Worm (Caenorhabditis elegans) whole organism, mixed stage, embryonic: ENCODE results near the gene H20E11.1.

ENCODE experiments used
- blmp-1 ChIP-seq: fragments of 150-350 bp; optimal IDR thresholded peaks from 2 replicates; lab custom pipeline; 2014; ENCODE audit warnings: missing biosample characterization, missing genetic modification characterization
- drap-1 ChIP-seq: fragments of 200-800 bp; sonication (Bioruptor generic); optimal IDR thresholded peaks from 3 replicates; lab custom pipeline; 2018; ENCODE audit warnings: mild to moderate bottlenecking, missing genetic modification characterization, missing compliant biosample characterization
- elt-1 ChIP-seq: sonication (generic microtip); optimal IDR thresholded peaks from 2 replicates; lab custom pipeline; 2017; ENCODE audit warnings: missing genetic modification characterization, mild to moderate bottlenecking, missing compliant biosample characterization, antibody characterized with exemption, moderate library complexity, borderline replicate concordance; ENCODE audit not compliant: insufficient read depth
- lin-13 ChIP-seq: fragments of 150-350 bp; optimal IDR thresholded peaks from 2 replicates; lab custom pipeline; 2014; ENCODE audit warnings: missing biosample characterization, missing genetic modification characterization
- lsy-2 ChIP-seq: fragments of 150-350 bp; optimal IDR thresholded peaks from 2 replicates; lab custom pipeline; 2014; ENCODE audit warnings: missing biosample characterization, missing genetic modification characterization
- nhr-12 ChIP-seq: fragments of 150-350 bp; optimal IDR thresholded peaks from 2 replicates; lab custom pipeline; 2014; ENCODE audit warnings: missing biosample characterization, missing genetic modification characterization
- nhr-28 ChIP-seq: fragments of 150-350 bp; optimal IDR thresholded peaks from 2 replicates; lab custom pipeline; 2014; ENCODE audit warnings: missing biosample characterization, missing genetic modification characterization
- nhr-76 ChIP-seq: sonication (generic microtip); optimal IDR thresholded peaks from 2 replicates; lab custom pipeline; 2017; ENCODE audit warnings: missing biosample characterization, missing genetic modification characterization
- pha-4 ChIP-seq: fragments of 150-350 bp; optimal IDR thresholded peaks from 2 replicates; lab custom pipeline; 2018; ENCODE audit warnings: missing biosample characterization, missing genetic modification reagents, missing genetic modification characterization
- snpc-4 ChIP-seq: fragments of 150-350 bp; optimal IDR thresholded peaks from 2 replicates; lab custom pipeline; 2014; ENCODE audit warnings: missing biosample characterization, missing genetic modification characterization
- sptf-1 ChIP-seq: sonication (generic microtip); optimal IDR thresholded peaks from 2 replicates; lab custom pipeline; 2017; ENCODE audit warnings: mild to moderate bottlenecking, missing genetic modification characterization, moderate library complexity, missing compliant biosample characterization
- unc-39 ChIP-seq: fragments of 150-350 bp; optimal IDR thresholded peaks from 2 replicates; lab custom pipeline; 2014; ENCODE audit warnings: missing biosample characterization, missing genetic modification characterization
- ztf-11 ChIP-seq: fragments of 150-350 bp; optimal IDR thresholded peaks from 2 replicates; lab custom pipeline; 2014; ENCODE audit warnings: missing biosample characterization, missing genetic modification characterization

DNA sequence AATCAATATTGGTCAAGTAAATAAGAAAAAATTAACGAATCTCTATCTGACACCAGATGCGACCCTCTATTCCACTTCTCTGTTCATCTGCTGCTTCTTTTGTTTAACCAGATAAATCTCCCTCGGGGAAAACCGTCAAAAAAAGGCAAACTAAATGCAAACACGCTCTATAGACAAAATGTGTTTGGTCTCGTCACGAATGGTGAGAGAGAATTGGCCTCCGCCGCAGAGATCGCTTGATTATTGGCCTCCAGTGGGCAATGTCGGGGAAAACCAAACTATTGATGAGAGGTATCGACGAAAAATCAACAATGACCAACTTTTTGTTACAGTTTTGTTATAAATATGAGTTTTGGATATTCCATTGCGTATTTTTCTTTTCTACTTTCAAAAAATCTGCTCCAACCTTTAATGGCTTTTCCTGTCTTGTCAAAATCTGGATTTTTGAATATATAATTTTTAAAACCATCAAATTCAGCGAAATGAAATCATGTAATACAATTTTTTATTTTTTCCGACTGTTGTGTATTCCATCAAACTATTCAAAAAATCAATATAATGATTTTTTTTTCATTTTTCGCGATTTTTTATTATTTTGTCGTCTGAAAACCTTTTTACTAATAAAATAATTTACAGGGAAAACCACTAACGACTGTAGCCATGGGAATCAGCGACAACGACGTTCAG lies 39.4 kb upstream of the H20E11.1 start, which contains the start of the genes C17H12.2 and vha-8:
- TF ChIP-seq snpc-4 (tag; lab: Kevin White, UChicago) (no peak), elt-1 (peak; percentile 34), ztf-11 (tag; lab: Kevin White, UChicago) (peak; percentile 36), nhr-76 (tag; lab: Kevin White, UChicago) (no peak), blmp-1 (tag; lab: Kevin White, UChicago) (peak; percentile 43), lsy-2 (tag; lab: Kevin White, UChicago) (peak; percentile 82), sptf-1 (peak; percentile 74), lin-13 (tag; lab: Kevin White, UChicago) (peak; percentile 82), pha-4 (tag; lab: Kevin White, UChicago) (peak; percentile 70), drap-1 (GFP tag; lab: Kevin White, UChicago) (peak; percentile 57), nhr-12 (tag; lab: Kevin White, UChicago) (no peak), unc-39 (tag; lab: Kevin White, UChicago) (no peak), nhr-28 (tag; lab: Kevin White, UChicago) (no peak)
